Worm (Caenorhabditis elegans) whole organism, dauer: ENCODE results near the gene tim-1.

ENCODE experiments used
- unc-62 ChIP-seq: sonication (generic microtip); optimal IDR thresholded peaks from 2 replicates; lab custom pipeline; 2017; ENCODE audit warnings: missing biosample characterization, missing genetic modification reagents, missing genetic modification characterization

tim-1 gene

DNA sequence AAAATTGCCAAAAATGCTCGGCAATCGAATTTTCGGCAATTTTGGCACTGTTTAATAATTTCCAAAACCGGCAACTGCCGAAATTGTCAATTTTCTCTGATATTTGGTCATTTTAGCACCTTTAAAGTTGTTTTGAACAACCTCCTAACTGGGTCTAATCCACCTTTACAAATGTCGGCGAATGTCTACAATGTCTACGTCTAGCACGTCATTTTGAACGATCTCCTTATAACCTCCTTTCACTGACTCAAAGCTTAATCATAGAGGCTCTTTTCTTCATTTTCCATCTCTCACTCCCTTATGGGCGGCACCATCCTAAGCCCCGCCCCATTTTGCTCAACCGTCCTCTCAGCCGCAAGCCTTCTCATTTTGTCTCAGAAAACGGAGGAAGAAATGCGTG lies 55.8 kb downstream of the tim-1 start, which contains the start of gene Y75B8A.44:
Gene Y75B8A.44, plus strand, starts transcription at position 301 of the 400 bp plus-strand sequence.
- no peak for TF ChIP-seq unc-62 (GFP tag; lab: Kevin White, UChicago)
